Fruit fly (Drosophila melanogaster) whole organism, embryonic: ENCODE results near the gene CG31077.

ENCODE experiments used
- ATbp ChIP-seq: fragments of 200-800 bp; sonication (Bioruptor generic); optimal IDR thresholded peaks from 2 replicates; lab custom pipeline; 2017; ENCODE audit warnings: missing biosample characterization, mild to moderate bottlenecking, missing genetic modification characterization, missing genetic modification reagents
- Atf6 ChIP-seq: fragments of 200-800 bp; sonication (Bioruptor generic); IDR thresholded peaks from 2 replicates; pipeline ENCODE4 v1.3.6; 2022; ENCODE audit warnings: missing biosample characterization, missing genetic modification characterization
- BtbVII ChIP-seq: fragments of 200-800 bp; sonication (Bioruptor generic); optimal IDR thresholded peaks from 3 replicates; lab custom pipeline; 2017; ENCODE audit warnings: missing biosample characterization, mild to moderate bottlenecking, missing genetic modification characterization
- CG10274 ChIP-seq: fragments of 200-800 bp; sonication (Bioruptor generic); optimal IDR thresholded peaks from 3 replicates; lab custom pipeline; 2017; ENCODE audit warnings: missing biosample characterization, mild to moderate bottlenecking, missing genetic modification characterization
- CG10543 ChIP-seq: fragments of 200-800 bp; sonication (Bioruptor generic); optimal IDR thresholded peaks from 3 replicates; lab custom pipeline; 2017; ENCODE audit warnings: missing biosample characterization, mild to moderate bottlenecking, missing genetic modification characterization, moderate library complexity
- CG11696 ChIP-seq: fragments of 200-800 bp; sonication (Bioruptor generic); IDR thresholded peaks from 2 replicates; pipeline ENCODE4 v1.3.6; 2022; ENCODE audit warnings: missing biosample characterization, missing genetic modification characterization
- CG12391 ChIP-seq: fragments of 200-800 bp; sonication (Bioruptor generic); optimal IDR thresholded peaks from 3 replicates; lab custom pipeline; 2018; ENCODE audit warnings: missing biosample characterization, mild to moderate bottlenecking, missing genetic modification characterization, moderate library complexity
- CG12659 ChIP-seq: fragments of 200-800 bp; sonication (Bioruptor generic); optimal IDR thresholded peaks from 3 replicates; lab custom pipeline; 2017; ENCODE audit warnings: mild to moderate bottlenecking, missing biosample characterization, missing genetic modification reagents, missing genetic modification characterization
- CG12769 ChIP-seq: fragments of 200-800 bp; sonication (Bioruptor generic); optimal IDR thresholded peaks from 2 replicates; lab custom pipeline; 2019; ENCODE audit warnings: missing biosample characterization, mild to moderate bottlenecking, missing genetic modification characterization, moderate library complexity
- CG13624 ChIP-seq: fragments of 200-800 bp; sonication (Bioruptor generic); optimal IDR thresholded peaks from 2 replicates; lab custom pipeline; 2016; ENCODE audit warnings: missing biosample characterization, missing genetic modification characterization
- CG1792 ChIP-seq: fragments of 200-800 bp; sonication (Bioruptor generic); optimal IDR thresholded peaks from 2 replicates; lab custom pipeline; 2016; ENCODE audit warnings: missing biosample characterization, missing genetic modification characterization
- CG18262 ChIP-seq: fragments of 200-800 bp; optimal IDR thresholded peaks from 3 replicates; lab custom pipeline; 2019; ENCODE audit warnings: missing biosample characterization, mild to moderate bottlenecking, missing genetic modification characterization, moderate library complexity
- CG18599 ChIP-seq: fragments of 200-800 bp; sonication (Bioruptor generic); optimal IDR thresholded peaks from 3 replicates; lab custom pipeline; 2017; ENCODE audit warnings: missing biosample characterization, missing genetic modification characterization, mild to moderate bottlenecking, moderate library complexity, missing genetic modification reagents
- CG2678 ChIP-seq: fragments of 200-800 bp; sonication (Bioruptor generic); optimal IDR thresholded peaks from 3 replicates; lab custom pipeline; 2019; ENCODE audit warnings: missing biosample characterization, mild to moderate bottlenecking, missing genetic modification characterization, moderate library complexity
- CG30403 ChIP-seq: fragments of 200-800 bp; sonication (Bioruptor generic); optimal IDR thresholded peaks from 3 replicates; lab custom pipeline; 2016; ENCODE audit warnings: missing biosample characterization, missing genetic modification characterization
- CG31441 ChIP-seq: fragments of 200-800 bp; sonication (Bioruptor generic); IDR thresholded peaks from 2 replicates; pipeline ENCODE4 v1.3.6; 2022; ENCODE audit warnings: missing biosample characterization, missing genetic modification characterization
- CG4404 ChIP-seq: fragments of 200-800 bp; sonication (Bioruptor generic); IDR thresholded peaks from 2 replicates; pipeline ENCODE4 v1.3.6; 2022; ENCODE audit warnings: missing biosample characterization, missing genetic modification characterization
- CG4854 ChIP-seq: fragments of 200-800 bp; sonication (Bioruptor generic); optimal IDR thresholded peaks from 2 replicates; lab custom pipeline; 2016; ENCODE audit warnings: missing biosample characterization, missing genetic modification characterization, inconsistent platforms
- CG6254 ChIP-seq: fragments of 200-800 bp; sonication (Bioruptor generic); optimal IDR thresholded peaks from 3 replicates; lab custom pipeline; 2017; ENCODE audit warnings: mild to moderate bottlenecking, missing biosample characterization, missing genetic modification reagents, missing genetic modification characterization
- CG7987 ChIP-seq: fragments of 200-800 bp; sonication (Bioruptor generic); optimal IDR thresholded peaks from 2 replicates; lab custom pipeline; 2018; ENCODE audit warnings: missing biosample characterization, mild to moderate bottlenecking, missing genetic modification characterization, moderate library complexity
- CG9932 ChIP-seq: fragments of 200-800 bp; sonication (Bioruptor generic); IDR thresholded peaks from 2 replicates; pipeline ENCODE4 v1.3.6; 2022; ENCODE audit warnings: missing biosample characterization, missing genetic modification characterization
- CHES-1-like ChIP-seq: fragments of 200-800 bp; sonication (Bioruptor generic); optimal IDR thresholded peaks from 2 replicates; lab custom pipeline; 2016; ENCODE audit warnings: missing biosample characterization, missing genetic modification characterization
- D ChIP-seq, 2 experiments: fragments of 200-800 bp in 1 of 2; fragments of >200 bp in 1 of 2; sonication (Bioruptor generic) in 1 of 2; optimal IDR thresholded peaks; 2 replicates in 1 of 2; 3 replicates in 1 of 2; lab custom pipeline; 2017; ENCODE audit warnings: mild to moderate bottlenecking in 1 of 2, missing biosample characterization in 1 of 2, missing genetic modification characterization in 1 of 2, missing genetic modification reagents in 1 of 2
- D19A ChIP-seq: fragments of 200-800 bp; optimal IDR thresholded peaks from 3 replicates; lab custom pipeline; 2019; ENCODE audit warnings: missing biosample characterization, mild to moderate bottlenecking, missing genetic modification characterization, moderate library complexity
- HmgZ ChIP-seq: fragments of 200-800 bp; sonication (Bioruptor generic); optimal IDR thresholded peaks from 2 replicates; lab custom pipeline; 2018; ENCODE audit warnings: missing biosample characterization, mild to moderate bottlenecking, missing genetic modification characterization
- Meics ChIP-seq: fragments of 200-800 bp; sonication (Bioruptor generic); optimal IDR thresholded peaks from 2 replicates; lab custom pipeline; 2017; ENCODE audit warnings: missing biosample characterization, mild to moderate bottlenecking, missing genetic modification characterization
- Nf-YB ChIP-seq: fragments of 200-800 bp; sonication (Bioruptor generic); optimal IDR thresholded peaks from 3 replicates; lab custom pipeline; 2019; ENCODE audit warnings: missing biosample characterization, mild to moderate bottlenecking, missing genetic modification characterization, moderate library complexity
- PHDP ChIP-seq: fragments of 200-800 bp; sonication (Bioruptor generic); optimal IDR thresholded peaks from 3 replicates; lab custom pipeline; 2018; ENCODE audit warnings: missing biosample characterization, mild to moderate bottlenecking, missing genetic modification characterization, moderate library complexity
- az2 ChIP-seq: fragments of 200-800 bp; sonication (Bioruptor generic); optimal IDR thresholded peaks from 3 replicates; lab custom pipeline; 2016; ENCODE audit warnings: missing biosample characterization, missing genetic modification characterization
- bbx ChIP-seq: fragments of 200-800 bp; sonication (Bioruptor generic); IDR thresholded peaks from 2 replicates; pipeline ENCODE4 v1.3.6; 2022; ENCODE audit warnings: missing biosample characterization, missing genetic modification characterization; ENCODE audit not compliant: partially characterized antibody
- chif ChIP-seq, 2 experiments: fragments of 200-800 bp; sonication (Bioruptor generic); optimal IDR thresholded peaks; 3 replicates each; lab custom pipeline; 2016; ENCODE audit warnings: missing biosample characterization in 2 of 2, missing genetic modification characterization in 2 of 2
- dati ChIP-seq: fragments of 200-800 bp; sonication (Bioruptor generic); IDR thresholded peaks from 2 replicates; pipeline ENCODE4 v1.3.6; 2022; ENCODE audit warnings: missing biosample characterization, missing genetic modification characterization
- dmrt99B ChIP-seq: fragments of 200-800 bp; sonication (Bioruptor generic); optimal IDR thresholded peaks from 2 replicates; lab custom pipeline; 2018; ENCODE audit warnings: missing biosample characterization, mild to moderate bottlenecking, missing genetic modification characterization, moderate library complexity
- dpn ChIP-seq, 2 experiments: fragments of 200-800 bp; sonication (Bioruptor generic); optimal IDR thresholded peaks; 3 replicates each; lab custom pipeline; 2016; ENCODE audit warnings: missing biosample characterization in 2 of 2, missing genetic modification characterization in 2 of 2
- ems ChIP-seq: fragments of 200-800 bp; sonication (Bioruptor generic); optimal IDR thresholded peaks from 3 replicates; lab custom pipeline; 2016; ENCODE audit warnings: missing biosample characterization, missing genetic modification characterization
- grn ChIP-seq: fragments of 200-800 bp; sonication (Bioruptor generic); optimal IDR thresholded peaks from 3 replicates; lab custom pipeline; 2017; ENCODE audit warnings: missing biosample characterization, missing genetic modification characterization
- gro ChIP-seq: fragments of 200-800 bp; sonication (Bioruptor generic); optimal IDR thresholded peaks from 2 replicates; lab custom pipeline; 2016; ENCODE audit warnings: missing biosample characterization, missing genetic modification characterization
- insv ChIP-seq, 2 experiments: fragments of 200-800 bp; sonication (Bioruptor generic); optimal IDR thresholded peaks; 3 replicates each; lab custom pipeline; 2016 to 2018; ENCODE audit warnings: missing biosample characterization in 2 of 2, missing genetic modification characterization in 2 of 2
- lab ChIP-seq: fragments of 200-800 bp; sonication (Bioruptor generic); optimal IDR thresholded peaks from 3 replicates; lab custom pipeline; 2017; ENCODE audit warnings: missing biosample characterization, missing genetic modification characterization, mild to moderate bottlenecking, moderate library complexity, missing genetic modification reagents
- slbo ChIP-seq: fragments of 200-800 bp; sonication (Bioruptor generic); IDR thresholded peaks from 2 replicates; pipeline ENCODE4 v1.3.6; 2022; ENCODE audit warnings: missing biosample characterization, missing genetic modification characterization
- slp2 ChIP-seq: fragments of 200-800 bp; sonication (Bioruptor generic); optimal IDR thresholded peaks from 2 replicates; lab custom pipeline; 2016; ENCODE audit warnings: missing biosample characterization, missing genetic modification characterization
- sob ChIP-seq: fragments of 200-800 bp; sonication (Bioruptor generic); IDR thresholded peaks from 2 replicates; pipeline ENCODE4 v1.3.6; 2022; ENCODE audit warnings: missing biosample characterization, missing genetic modification characterization
- sr ChIP-seq: fragments of 200-800 bp; sonication (Bioruptor generic); IDR thresholded peaks from 3 replicates; pipeline ENCODE4 v1.3.6; 2022; ENCODE audit warnings: missing biosample characterization, missing genetic modification characterization
- stc ChIP-seq: fragments of 200-800 bp; sonication (Bioruptor generic); IDR thresholded peaks from 2 replicates; pipeline ENCODE4 v1.3.6; 2022; ENCODE audit warnings: missing biosample characterization, missing genetic modification characterization
- tll ChIP-seq, 2 experiments: fragments of 200-800 bp in 1 of 2; fragments of >200 bp in 1 of 2; sonication (Bioruptor generic) in 1 of 2; optimal IDR thresholded peaks; 2 replicates each; lab custom pipeline; 2017 to 2019; ENCODE audit warnings: missing biosample characterization in 2 of 2, missing genetic modification characterization in 2 of 2, mild to moderate bottlenecking in 1 of 2, moderate library complexity in 1 of 2
- trem ChIP-seq: fragments of 200-800 bp; optimal IDR thresholded peaks from 3 replicates; lab custom pipeline; 2019; ENCODE audit warnings: missing biosample characterization, mild to moderate bottlenecking, missing genetic modification characterization, moderate library complexity
- zfh2 ChIP-seq: fragments of 200-800 bp; sonication (Bioruptor generic); optimal IDR thresholded peaks from 2 replicates; lab custom pipeline; 2016; ENCODE audit warnings: missing biosample characterization, missing genetic modification characterization

CG31077 gene

DNA sequence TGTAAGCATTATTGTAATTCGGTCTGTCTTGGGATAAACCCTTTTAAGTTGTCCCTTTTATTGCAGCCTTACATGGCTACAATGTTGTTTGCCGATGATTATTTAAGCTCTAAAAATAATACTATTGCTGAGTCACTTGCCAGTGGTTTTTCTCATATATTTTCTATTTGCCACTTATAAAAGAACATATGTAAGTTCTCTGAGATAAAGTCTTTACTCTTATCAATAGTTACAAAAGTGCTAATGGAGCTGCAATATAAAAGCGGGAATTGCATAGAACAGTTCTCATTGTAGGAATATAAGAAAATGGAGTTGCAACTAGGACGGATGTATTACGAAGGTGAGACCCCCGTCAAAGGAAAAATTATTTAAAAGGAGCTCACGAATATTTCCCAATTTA, at the start of gene CG31077:
TSS of gene CG31077 (plus strand) at position 301 of the 400 bp plus-strand sequence.
- TF ChIP-seq slp2 (GFP tag; lab: Kevin White, UChicago) (no peak), CG4404 (no peak), CG11696 (GFP tag; lab: Robert Waterston, UW) (no peak), HmgZ (tag; lab: Kevin White, UChicago) (no peak), CG6254 (GFP tag; lab: Kevin White, UChicago) (no peak), tll (GFP tag; optimal IDR thresholded peaks at IDR 0.05; lab: Kevin White, UChicago) (no peak), D (optimal IDR thresholded peaks at IDR 0.05; lab: Kevin White, UChicago) (no peak), D (GFP tag; optimal IDR thresholded peaks at IDR 0.05; lab: Kevin White, UChicago) (no peak), CG18262 (tag; lab: Kevin White, UChicago) (no peak), CG2678 (no peak), CG31441 (GFP tag; lab: Robert Waterston, UW) (no peak)

DNA sequence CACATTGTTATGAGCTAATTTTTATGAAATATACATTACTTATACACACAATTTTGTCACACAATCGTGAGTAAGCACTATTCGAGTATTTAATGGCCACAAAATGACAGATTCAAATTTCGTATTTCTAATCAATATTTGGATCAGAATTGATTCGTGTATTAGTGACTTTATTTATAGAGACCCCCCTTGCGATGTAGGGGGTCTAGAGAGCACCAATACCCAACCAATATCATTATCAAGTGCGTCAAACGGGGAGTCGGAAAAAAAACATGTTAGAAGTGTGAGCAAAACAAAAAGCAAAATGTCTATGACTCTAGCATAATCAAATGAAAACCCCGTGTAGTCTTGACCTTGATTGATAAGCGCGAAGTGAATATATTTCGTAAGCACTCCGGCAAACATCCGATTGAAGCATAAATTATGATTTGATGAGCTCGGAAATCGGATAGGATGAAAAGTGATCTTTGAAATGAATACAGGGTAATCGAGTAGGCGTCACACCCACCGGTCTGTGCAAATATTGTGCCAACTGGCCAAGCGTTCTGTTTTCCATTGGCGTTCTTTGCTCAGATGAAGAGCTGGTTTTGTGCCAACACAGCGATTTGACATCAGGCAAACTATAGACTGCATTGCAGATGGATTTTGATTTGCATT, 47.2 kb upstream of the CG31077 start:
- TF ChIP-seq CG12659 (GFP tag; lab: Kevin White, UChicago) (peak; percentile 17), sob (GFP tag; lab: Robert Waterston, UW) (peak; percentile 20; the same call in 1 of the 2 replicates), dmrt99B (tag; lab: Kevin White, UChicago) (peak; percentile 13), CG12769 (peak; percentile 11), CG10543 (no peak), zfh2 (peak; percentile 30), PHDP (tag; lab: Kevin White, UChicago) (peak; percentile 3), dpn (GFP tag; optimal IDR thresholded peaks at IDR 0.05; lab: Kevin White, UChicago) (peak in 1 of 2 experiments; percentile 19), CG18599 (GFP tag; lab: Kevin White, UChicago) (peak; percentile 73), dati (GFP tag; lab: Robert Waterston, UW) (no peak), ATbp (GFP tag; lab: Kevin White, UChicago) (no peak), CG4854 (GFP tag; lab: Kevin White, UChicago) (peak; percentile 7), sr (GFP tag; lab: Robert Waterston, UW) (no peak), az2 (no peak), ems (GFP tag; lab: Kevin White, UChicago) (no peak), chif (GFP tag; optimal IDR thresholded peaks at IDR 0.05; lab: Kevin White, UChicago) (no peak), grn (GFP tag; lab: Kevin White, UChicago) (peak; percentile 30), D19A (tag; lab: Kevin White, UChicago) (peak; percentile 49), insv (GFP tag; optimal IDR thresholded peaks at IDR 0.05; lab: Kevin White, UChicago) (no peak), bbx (no peak), CG7987 (GFP tag; lab: Kevin White, UChicago) (peak; percentile 20), Atf6 (GFP tag; lab: Robert Waterston, UW) (peak; percentile 11; the same call in 1 of the 2 replicates), CHES-1-like (GFP tag; lab: Kevin White, UChicago) (peak; percentile 52), CG10274 (GFP tag; lab: Kevin White, UChicago) (peak; percentile 97), CG30403 (GFP tag; lab: Kevin White, UChicago) (peak; percentile 45), BtbVII (peak; percentile 43), CG1792 (peak; percentile 2), slbo (peak; percentile 42), CG13624 (peak; percentile 30), trem (no peak), CG9932 (GFP tag; lab: Robert Waterston, UW) (0 out of 2 replicates have a peak, but pooled peaks have one; percentile 29), lab (GFP tag; lab: Kevin White, UChicago) (peak; percentile 63), gro (GFP tag; lab: Kevin White, UChicago) (peak; percentile 69), Meics (GFP tag; lab: Kevin White, UChicago) (peak; percentile 63), Nf-YB (GFP tag; lab: Kevin White, UChicago) (no peak), CG12391 (tag; lab: Kevin White, UChicago) (peak; percentile 23), stc (GFP tag; lab: Robert Waterston, UW) (no peak)
